Worm (Caenorhabditis elegans) whole organism, L2 larva: Measurements from ENCODE around the gene lsm-8.
"Not testable (repeated sequence)": the region's sequence is repeated elsewhere in the genome, so short reads cannot be mapped to it uniquely, and the experiment has no call there.

Source experiments
- ama-1 ChIP-seq: fragments of 150-350 bp; optimal IDR thresholded peaks from 2 replicates; lab custom pipeline; 2018; ENCODE audit warnings: inconsistent platforms
- ceh-82 ChIP-seq: fragments of 150-350 bp; optimal IDR thresholded peaks from 2 replicates; lab custom pipeline; 2014; ENCODE audit warnings: missing biosample characterization, missing genetic modification characterization
- egl-27 ChIP-seq: sonication (generic microtip); optimal IDR thresholded peaks from 3 replicates; lab custom pipeline; 2017; ENCODE audit warnings: missing biosample characterization, missing genetic modification reagents, missing genetic modification characterization
- elt-3 ChIP-seq: sonication (generic microtip); optimal IDR thresholded peaks from 2 replicates; lab custom pipeline; 2017; ENCODE audit warnings: missing biosample characterization, missing genetic modification characterization
- lin-39 ChIP-seq: fragments of 150-350 bp; optimal IDR thresholded peaks from 2 replicates; lab custom pipeline; 2014; ENCODE audit warnings: missing biosample characterization, missing genetic modification reagents, missing genetic modification characterization
- mdl-1 ChIP-seq, 2 experiments: fragments of 150-350 bp in 1 of 2; sonication (generic microtip) in 1 of 2; optimal IDR thresholded peaks; 2 replicates each; lab custom pipeline; 2017; ENCODE audit warnings: missing biosample characterization in 2 of 2, missing genetic modification characterization in 2 of 2
- nhr-237 ChIP-seq: fragments of 150-350 bp; optimal IDR thresholded peaks from 2 replicates; lab custom pipeline; 2014; ENCODE audit warnings: missing biosample characterization, missing genetic modification characterization
- peb-1 ChIP-seq: fragments of 150-350 bp; optimal IDR thresholded peaks from 2 replicates; lab custom pipeline; 2014; ENCODE audit warnings: missing biosample characterization, missing genetic modification characterization

DNA sequence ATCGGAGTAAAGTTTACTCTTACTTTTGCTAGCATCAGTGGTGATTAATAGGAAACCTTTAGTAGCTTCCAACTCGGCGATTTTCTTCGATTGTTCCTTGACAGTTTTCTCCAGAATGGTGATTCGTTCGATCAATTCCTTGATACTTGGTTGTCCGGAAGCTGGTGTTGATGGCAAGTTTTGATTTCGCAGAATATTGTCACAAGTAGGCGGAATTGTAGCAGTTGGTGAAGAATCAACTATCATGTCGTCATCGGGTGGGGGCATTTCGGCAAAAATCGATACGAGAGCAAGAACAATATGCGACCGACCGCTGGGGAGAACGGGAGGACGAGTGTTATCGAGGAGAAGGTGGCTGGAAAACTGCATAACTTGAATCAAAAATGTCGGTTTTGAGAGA lies 20.9 kb downstream of the lsm-8 start, which contains the start of gene Y73B6BL.289:
- TF ChIP-seq elt-3 (tag; lab: Kevin White, UChicago); mdl-1 (tag; optimal IDR thresholded peaks at IDR 0.05; lab: Kevin White, UChicago); nhr-237 (tag; lab: Kevin White, UChicago); peb-1 (tag; lab: Kevin White, UChicago); lin-39; egl-27 (tag; lab: Kevin White, UChicago); ama-1 (lab: Kevin White, UChicago); ceh-82 (tag; lab: Kevin White, UChicago): not testable (repeated sequence)
